Worm (Caenorhabditis elegans) whole organism, L3 larva: ENCODE measurements around the gene K07D4.5.

Experiments used
- ceh-28 ChIP-seq: fragments of 150-350 bp; optimal IDR thresholded peaks from 2 replicates; lab custom pipeline; 2014; ENCODE audit warnings: missing biosample characterization, missing genetic modification reagents, missing genetic modification characterization
- ztf-4 ChIP-seq: fragments of 150-350 bp; optimal IDR thresholded peaks from 2 replicates; lab custom pipeline; 2014; ENCODE audit warnings: missing biosample characterization, missing genetic modification characterization

The K07D4.5 gene

ce11 chrII:3972153-3972552, 53.2 kb downstream of the K07D4.5 start, which contains the start of gene K10G6.9:
TSS of gene K10G6.9 (plus strand) at chrII:3972262.
- TF ChIP-seq ceh-28 (tag; lab: Kevin White, UChicago), result peak; percentile 22
- no peak for TF ChIP-seq ztf-4 (tag; lab: Kevin White, UChicago)
